Worm (Caenorhabditis elegans) whole organism, young adult: ENCODE measurements around the gene E02H4.7.

ENCODE experiments used
- B0035.1 ChIP-seq: sonication (generic microtip); optimal IDR thresholded peaks from 2 replicates; lab custom pipeline; 2016; ENCODE audit warnings: missing genetic modification characterization, mild to moderate bottlenecking, missing compliant biosample characterization, missing genotype, missing genetic modification reagents
- B0336.3 ChIP-seq: fragments of 200-800 bp; sonication (Bioruptor generic); IDR thresholded peaks from 2 replicates; pipeline ENCODE4 v1.3.6; 2022; ENCODE audit warnings: missing genetic modification characterization, missing compliant biosample characterization
- C06A6.2 ChIP-seq: fragments of 200-800 bp; sonication (Bioruptor generic); conservative IDR thresholded peaks from 2 replicates; pipeline ENCODE4 v1.3.6; 2022; ENCODE audit warnings: missing genetic modification characterization, missing compliant biosample characterization
- C17E4.6 ChIP-seq: fragments of 200-800 bp; sonication (Bioruptor generic); IDR thresholded peaks from 2 replicates; pipeline ENCODE4 v1.3.6; 2022; ENCODE audit warnings: missing genetic modification reagents, missing genetic modification characterization, missing compliant biosample characterization
- F37B4.10 ChIP-seq: fragments of 200-800 bp; sonication (Bioruptor generic); IDR thresholded peaks from 2 replicates; pipeline ENCODE4 v1.3.6; 2022; ENCODE audit warnings: missing genetic modification characterization, missing compliant biosample characterization
- F39B2.1 ChIP-seq: fragments of 200-800 bp; sonication (Bioruptor generic); IDR thresholded peaks from 2 replicates; pipeline ENCODE4 v1.3.6; 2022; ENCODE audit warnings: missing genetic modification reagents, missing genetic modification characterization, missing compliant biosample characterization
- F52B5.7 ChIP-seq: sonication (generic microtip); optimal IDR thresholded peaks from 2 replicates; lab custom pipeline; 2016; ENCODE audit warnings: mild to moderate bottlenecking, missing genetic modification characterization, missing compliant biosample characterization
- K12H6.12 ChIP-seq: fragments of 200-800 bp; sonication (Bioruptor generic); optimal IDR thresholded peaks from 2 replicates; lab custom pipeline; 2018; ENCODE audit warnings: mild to moderate bottlenecking, missing genetic modification characterization, missing compliant biosample characterization
- T07F8.4 ChIP-seq: sonication (generic microtip); optimal IDR thresholded peaks from 2 replicates; lab custom pipeline; 2016; ENCODE audit warnings: mild to moderate bottlenecking, missing genetic modification characterization, moderate library complexity, missing compliant biosample characterization
- T26A5.8 ChIP-seq: sonication (generic microtip); optimal IDR thresholded peaks from 2 replicates; lab custom pipeline; 2016; ENCODE audit warnings: missing genetic modification characterization, missing compliant biosample characterization
- Y56A3A.18 ChIP-seq: fragments of 200-800 bp; sonication (Bioruptor generic); IDR thresholded peaks from 2 replicates; pipeline ENCODE4 v1.3.6; 2022; ENCODE audit warnings: missing genetic modification reagents, missing genetic modification characterization, missing compliant biosample characterization
- Y67H2A.10 ChIP-seq: fragments of 200-800 bp; sonication (Bioruptor generic); conservative IDR thresholded peaks from 2 replicates; pipeline ENCODE4 v1.3.6; 2022; ENCODE audit warnings: missing genetic modification reagents, missing genetic modification characterization, missing compliant biosample characterization
- atf-7 ChIP-seq: sonication (generic microtip); optimal IDR thresholded peaks from 2 replicates; lab custom pipeline; 2017; ENCODE audit warnings: mild to moderate bottlenecking, missing genetic modification characterization, missing compliant biosample characterization
- attf-5 ChIP-seq: fragments of 200-800 bp; sonication (Bioruptor generic); optimal IDR thresholded peaks from 2 replicates; lab custom pipeline; 2018; ENCODE audit warnings: mild to moderate bottlenecking, missing genetic modification characterization, missing compliant biosample characterization
- attf-6 ChIP-seq: fragments of 200-800 bp; sonication (Bioruptor generic); IDR thresholded peaks from 2 replicates; pipeline ENCODE4 v1.3.6; 2022; ENCODE audit warnings: missing genetic modification reagents, missing genetic modification characterization, missing compliant biosample characterization
- cebp-1 ChIP-seq, 2 experiments: fragments of 200-800 bp in 1 of 2; sonication (Bioruptor generic) in 1 of 2; sonication (generic microtip) in 1 of 2; IDR thresholded peaks in 1 of 2; optimal IDR thresholded peaks in 1 of 2; 2 replicates each; pipeline versions ENCODE4 v1.3.6 to Lab custom; 2017 to 2022; ENCODE audit warnings: missing compliant biosample characterization in 2 of 2, missing genetic modification characterization in 2 of 2, mild to moderate bottlenecking in 1 of 2, missing genetic modification reagents in 1 of 2, moderate library complexity in 1 of 2
- ceh-100 ChIP-seq: fragments of 200-800 bp; sonication (Bioruptor generic); IDR thresholded peaks from 2 replicates; pipeline ENCODE4 v1.3.6; 2022; ENCODE audit warnings: missing genetic modification reagents, missing genetic modification characterization, missing compliant biosample characterization
- ceh-58 ChIP-seq: fragments of 200-800 bp; sonication (Bioruptor generic); IDR thresholded peaks from 2 replicates; pipeline ENCODE4 v1.3.6; 2022; ENCODE audit warnings: missing genetic modification characterization, missing compliant biosample characterization
- ceh-79 ChIP-seq: sonication (generic microtip); optimal IDR thresholded peaks from 2 replicates; lab custom pipeline; 2017; ENCODE audit warnings: mild to moderate bottlenecking, missing genetic modification characterization, missing compliant biosample characterization
- ceh-91 ChIP-seq: fragments of 200-800 bp; sonication (Bioruptor generic); IDR thresholded peaks from 2 replicates; pipeline ENCODE4 v1.3.6; 2022; ENCODE audit warnings: missing genetic modification reagents, missing genetic modification characterization, missing compliant biosample characterization
- dpff-1 ChIP-seq: sonication (generic microtip); optimal IDR thresholded peaks from 2 replicates; lab custom pipeline; 2017; ENCODE audit warnings: mild to moderate bottlenecking, missing genetic modification characterization, missing compliant biosample characterization
- efl-1 ChIP-seq: fragments of 150-350 bp; optimal IDR thresholded peaks from 2 replicates; lab custom pipeline; 2014; ENCODE audit warnings: missing biosample characterization, missing genetic modification reagents, missing genetic modification characterization
- ekl-4 ChIP-seq: fragments of 200-800 bp; sonication (Bioruptor generic); IDR thresholded peaks from 2 replicates; pipeline ENCODE4 v1.3.6; 2022; ENCODE audit warnings: missing genetic modification reagents, missing genetic modification characterization, missing compliant biosample characterization
- gei-17 ChIP-seq: fragments of 200-800 bp; sonication (Bioruptor generic); optimal IDR thresholded peaks from 2 replicates; lab custom pipeline; 2018; ENCODE audit warnings: mild to moderate bottlenecking, missing genetic modification characterization, missing compliant biosample characterization
- hmg-1.2 ChIP-seq: fragments of 200-800 bp; sonication (Bioruptor generic); IDR thresholded peaks from 2 replicates; pipeline ENCODE4 v1.3.6; 2022; ENCODE audit warnings: missing genetic modification reagents, missing genetic modification characterization, missing compliant biosample characterization
- hrde-1 ChIP-seq: sonication (generic microtip); optimal IDR thresholded peaks from 2 replicates; lab custom pipeline; 2016; ENCODE audit warnings: missing genetic modification characterization, mild to moderate bottlenecking, missing compliant biosample characterization, moderate library complexity, missing genotype, missing genetic modification reagents, borderline replicate concordance
- let-526 ChIP-seq: fragments of 200-800 bp; sonication (Bioruptor generic); IDR thresholded peaks from 2 replicates; pipeline ENCODE4 v1.3.6; 2022; ENCODE audit warnings: missing genetic modification reagents, missing genetic modification characterization, missing compliant biosample characterization
- lin-54 ChIP-seq: fragments of 200-800 bp; sonication (Bioruptor generic); optimal IDR thresholded peaks from 2 replicates; lab custom pipeline; 2018; ENCODE audit warnings: mild to moderate bottlenecking, missing genetic modification characterization, missing compliant biosample characterization
- madf-10 ChIP-seq: sonication (generic microtip); optimal IDR thresholded peaks from 2 replicates; lab custom pipeline; 2016; ENCODE audit warnings: mild to moderate bottlenecking, missing genetic modification characterization, missing compliant biosample characterization
- madf-3 ChIP-seq: fragments of 200-800 bp; sonication (Bioruptor generic); IDR thresholded peaks from 2 replicates; pipeline ENCODE4 v1.3.6; 2022; ENCODE audit warnings: missing genetic modification reagents, missing genetic modification characterization, missing compliant biosample characterization
- madf-6 ChIP-seq: fragments of 200-800 bp; sonication (Bioruptor generic); IDR thresholded peaks from 2 replicates; pipeline ENCODE4 v1.3.6; 2022; ENCODE audit warnings: missing genetic modification reagents, missing genetic modification characterization, missing compliant biosample characterization
- mcd-1 ChIP-seq: fragments of 200-800 bp; sonication (Bioruptor generic); IDR thresholded peaks from 2 replicates; pipeline ENCODE4 v1.3.6; 2022; ENCODE audit warnings: missing genetic modification reagents, missing genetic modification characterization, missing compliant biosample characterization
- nfya-2 ChIP-seq: fragments of 200-800 bp; sonication (Bioruptor generic); IDR thresholded peaks from 2 replicates; pipeline ENCODE4 v1.3.6; 2022; ENCODE audit warnings: missing genetic modification reagents, missing genetic modification characterization, missing compliant biosample characterization
- nfyb-1 ChIP-seq: fragments of 200-800 bp; sonication (Bioruptor generic); IDR thresholded peaks from 2 replicates; pipeline ENCODE4 v1.3.6; 2022; ENCODE audit warnings: missing genetic modification reagents, missing genetic modification characterization, missing compliant biosample characterization
- nhr-120 ChIP-seq: fragments of 200-800 bp; sonication (Bioruptor generic); IDR thresholded peaks from 2 replicates; pipeline ENCODE4 v1.3.6; 2022; ENCODE audit warnings: missing genetic modification characterization, missing compliant biosample characterization
- nhr-27 ChIP-seq: fragments of 200-800 bp; sonication (Bioruptor generic); optimal IDR thresholded peaks from 2 replicates; lab custom pipeline; 2018; ENCODE audit warnings: mild to moderate bottlenecking, missing genetic modification characterization, moderate library complexity, missing compliant biosample characterization
- pbrm-1 ChIP-seq: fragments of 200-800 bp; sonication (Bioruptor generic); IDR thresholded peaks from 2 replicates; pipeline ENCODE4 v1.3.6; 2022; ENCODE audit warnings: missing genetic modification reagents, missing genetic modification characterization, missing compliant biosample characterization
- rec-8 ChIP-seq, 2 experiments: sonication (generic microtip); optimal IDR thresholded peaks; 2 replicates each; lab custom pipeline; 2016; ENCODE audit warnings: mild to moderate bottlenecking in 2 of 2, missing genetic modification characterization in 2 of 2, missing genetic modification reagents in 2 of 2, missing genotype in 2 of 2, missing biosample characterization in 1 of 2, missing compliant biosample characterization in 1 of 2, moderate library complexity in 1 of 2
- sea-2 ChIP-seq: fragments of 200-800 bp; sonication (Bioruptor generic); IDR thresholded peaks from 2 replicates; pipeline ENCODE4 v1.3.6; 2022; ENCODE audit warnings: missing genetic modification characterization, missing compliant biosample characterization
- snpc-1.3 ChIP-seq: sonication (generic microtip); optimal IDR thresholded peaks from 2 replicates; lab custom pipeline; 2017; ENCODE audit warnings: missing genetic modification characterization, mild to moderate bottlenecking, missing compliant biosample characterization, antibody characterized with exemption, moderate library complexity, missing genotype, missing genetic modification reagents; ENCODE audit not compliant: insufficient read depth
- somi-1 ChIP-seq: fragments of 200-800 bp; sonication (Bioruptor generic); optimal IDR thresholded peaks from 2 replicates; lab custom pipeline; 2018; ENCODE audit warnings: mild to moderate bottlenecking, missing genetic modification characterization, missing compliant biosample characterization
- tlf-1 ChIP-seq: fragments of 200-800 bp; sonication (Bioruptor generic); optimal IDR thresholded peaks from 2 replicates; lab custom pipeline; 2018; ENCODE audit warnings: mild to moderate bottlenecking, missing genetic modification characterization, missing compliant biosample characterization
- ztf-22 ChIP-seq: fragments of 200-800 bp; sonication (Bioruptor generic); optimal IDR thresholded peaks from 2 replicates; lab custom pipeline; 2018; ENCODE audit warnings: mild to moderate bottlenecking, missing genetic modification characterization, moderate library complexity, missing compliant biosample characterization
- ztf-25 ChIP-seq: fragments of 200-800 bp; sonication (Bioruptor generic); IDR thresholded peaks from 2 replicates; pipeline ENCODE4 v1.3.6; 2022; ENCODE audit warnings: missing genetic modification reagents, missing genetic modification characterization, missing compliant biosample characterization

E02H4.7 gene

DNA sequence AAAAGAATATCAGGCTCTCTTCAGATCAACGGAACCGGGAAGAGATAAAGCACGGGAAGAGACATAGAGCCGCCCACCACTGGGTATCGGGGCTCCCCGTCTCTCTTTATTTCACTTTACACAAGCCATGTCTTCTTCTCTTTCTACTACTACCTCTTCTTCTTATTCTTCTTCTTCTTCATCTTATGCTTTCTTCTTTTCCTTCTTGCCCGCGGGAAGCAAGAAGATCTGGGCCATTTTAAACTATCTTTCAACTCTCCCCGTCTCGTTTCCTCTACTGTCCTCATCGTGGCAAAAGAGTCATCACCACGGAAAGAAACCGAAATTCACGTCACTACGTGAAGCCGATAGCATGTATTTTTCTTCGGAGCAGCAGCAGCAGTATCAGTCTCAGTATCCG is 36.6 kb downstream of the E02H4.7 start:
- TF ChIP-seq atf-7 (no peak), ceh-91 (GFP tag; lab: Robert Waterston, UW) (no peak), somi-1 (GFP tag; lab: Kevin White, UChicago) (peak; percentile 24)
- TF ChIP-seq, all 124 proteins: peak for 1

- TF ChIP-seq Y56A3A.18 (GFP tag; lab: Robert Waterston, UW), result no peak
- no peak for TF ChIP-seq ekl-4 (GFP tag; lab: Robert Waterston, UW)
- TF ChIP-seq let-526 (GFP tag; lab: Robert Waterston, UW), result no peak
- TF ChIP-seq rec-8 (tag; optimal IDR thresholded peaks at IDR 0.05; lab: Kevin White, UChicago), result no peak
- TF ChIP-seq ceh-79 (tag; lab: Kevin White, UChicago), result no peak
- TF ChIP-seq madf-10, result no peak
- no peak for TF ChIP-seq T07F8.4
- TF ChIP-seq hmg-1.2, result no peak
- no peak for TF ChIP-seq C06A6.2 (GFP tag; lab: Robert Waterston, UW)
Observed at ce11 chrX:14296559-14296958, 40.5 kb downstream of the E02H4.7 start, which contains the start of gene madd-3. Gene madd-3 (minus strand): TSS chrX:14296659.

- TF ChIP-seq Y67H2A.10 (GFP tag; lab: Robert Waterston, UW) (no peak), nhr-27 (tag; lab: Kevin White, UChicago) (no peak), ceh-58 (no peak), hrde-1 (tag; lab: Kevin White, UChicago) (no peak), efl-1 (GFP tag; lab: Kevin White, UChicago) (peak; percentile 6), dpff-1 (tag; lab: Kevin White, UChicago) (no peak), ztf-22 (peak; percentile 5), sea-2 (no peak), mcd-1 (GFP tag; lab: Robert Waterston, UW) (peak; percentile 60), gei-17 (GFP tag; lab: Kevin White, UChicago) (peak; percentile 31), madf-6 (GFP tag; lab: Robert Waterston, UW) (no peak), B0035.1 (tag; lab: Kevin White, UChicago) (no peak), F52B5.7 (tag; lab: Kevin White, UChicago) (no peak), C06A6.2 (GFP tag; lab: Robert Waterston, UW) (no peak), T26A5.8 (tag; lab: Kevin White, UChicago) (no peak), tlf-1 (GFP tag; lab: Kevin White, UChicago) (no peak), attf-5 (GFP tag; lab: Kevin White, UChicago) (peak; percentile 75), K12H6.12 (tag; lab: Kevin White, UChicago) (peak; percentile 62), F37B4.10 (GFP tag; lab: Robert Waterston, UW) (no peak), C17E4.6 (GFP tag; lab: Robert Waterston, UW) (no peak), cebp-1 (GFP tag; IDR thresholded peaks at IDR 0.05; lab: Robert Waterston, UW) (no peak), cebp-1 (tag; optimal IDR thresholded peaks at IDR 0.05; lab: Kevin White, UChicago) (no peak), nfyb-1 (peak; percentile 82), hmg-1.2 (peak; percentile 88), pbrm-1 (GFP tag; lab: Robert Waterston, UW) (0 out of 2 replicates have a peak, but pooled peaks have one; percentile 43), madf-10 (peak; percentile 36), lin-54 (GFP tag; lab: Kevin White, UChicago) (no peak), Y56A3A.18 (GFP tag; lab: Robert Waterston, UW) (0 out of 2 replicates have a peak, but pooled peaks have one; percentile 17), ztf-25 (GFP tag; lab: Robert Waterston, UW) (no peak), B0336.3 (no peak; the same call in 1 of the 2 replicates), somi-1 (GFP tag; lab: Kevin White, UChicago) (peak; percentile 45), nfya-2 (GFP tag; lab: Robert Waterston, UW) (no peak), F39B2.1 (no peak), ceh-100 (GFP tag; lab: Robert Waterston, UW) (no peak), nhr-120 (GFP tag; lab: Robert Waterston, UW) (no peak), T07F8.4 (no peak), ekl-4 (GFP tag; lab: Robert Waterston, UW) (0 out of 2 replicates have a peak, but pooled peaks have one; percentile 43), snpc-1.3 (tag; lab: Kevin White, UChicago) (no peak), madf-3 (no peak), attf-6 (no peak)
Observed at ce11 chrX:14297209-14297608, 41.1 kb downstream of the E02H4.7 start.
